Fruit fly (Drosophila melanogaster) whole organism, pupa: Measurements from ENCODE around the gene Clc.

Experiments used
- CG10348 ChIP-seq: fragments of 200-800 bp; sonication (Bioruptor generic); IDR thresholded peaks from 2 replicates; pipeline ENCODE4 v1.3.6; 2022; ENCODE audit warnings: missing biosample characterization, missing genetic modification characterization
- CG12605 ChIP-seq: fragments of 200-800 bp; sonication (Bioruptor generic); IDR thresholded peaks from 2 replicates; pipeline ENCODE4 v1.3.6; 2022; ENCODE audit warnings: missing biosample characterization, missing genetic modification characterization
- CG13204 ChIP-seq: fragments of 200-800 bp; sonication (Bioruptor generic); optimal IDR thresholded peaks from 2 replicates; lab custom pipeline; 2018; ENCODE audit warnings: missing biosample characterization, mild to moderate bottlenecking, missing genetic modification characterization, moderate library complexity
- CG14655 ChIP-seq: fragments of 200-800 bp; sonication (Bioruptor generic); optimal IDR thresholded peaks from 3 replicates; lab custom pipeline; 2017; ENCODE audit warnings: mild to moderate bottlenecking, missing biosample characterization, missing genetic modification reagents, missing genetic modification characterization
- CG15710 ChIP-seq: fragments of 200-800 bp; sonication (Bioruptor generic); optimal IDR thresholded peaks from 2 replicates; lab custom pipeline; 2018; ENCODE audit warnings: missing biosample characterization, mild to moderate bottlenecking, missing genetic modification characterization, moderate library complexity
- CG17806 ChIP-seq: fragments of 200-800 bp; sonication (Bioruptor generic); optimal IDR thresholded peaks from 2 replicates; lab custom pipeline; 2018; ENCODE audit warnings: missing biosample characterization, mild to moderate bottlenecking, missing genetic modification characterization, moderate library complexity
- CG32121 ChIP-seq: fragments of 200-800 bp; sonication (Bioruptor generic); IDR thresholded peaks from 2 replicates; pipeline ENCODE4 v1.3.6; 2022; ENCODE audit warnings: missing biosample characterization, missing genetic modification characterization
- CG34367 ChIP-seq: fragments of 200-800 bp; sonication (Bioruptor generic); optimal IDR thresholded peaks from 2 replicates; lab custom pipeline; 2018; ENCODE audit warnings: missing biosample characterization, mild to moderate bottlenecking, missing genetic modification characterization
- CG4496 ChIP-seq: fragments of 200-800 bp; sonication (Bioruptor generic); IDR thresholded peaks from 3 replicates; pipeline ENCODE4 v1.3.6; 2022; ENCODE audit warnings: missing biosample characterization, missing genetic modification characterization
- CG8159 ChIP-seq: fragments of 200-800 bp; sonication (Bioruptor generic); optimal IDR thresholded peaks from 3 replicates; lab custom pipeline; 2018; ENCODE audit warnings: missing biosample characterization, mild to moderate bottlenecking, missing genetic modification characterization, moderate library complexity
- CG8301 ChIP-seq: fragments of 200-800 bp; sonication (Bioruptor generic); optimal IDR thresholded peaks from 2 replicates; lab custom pipeline; 2018; ENCODE audit warnings: missing biosample characterization, mild to moderate bottlenecking, missing genetic modification characterization
- CG9948 ChIP-seq: fragments of 200-800 bp; sonication (Bioruptor generic); optimal IDR thresholded peaks from 2 replicates; lab custom pipeline; 2018; ENCODE audit warnings: missing biosample characterization, mild to moderate bottlenecking, missing genetic modification characterization, moderate library complexity
- D1 ChIP-seq: fragments of 200-800 bp; sonication (Bioruptor generic); optimal IDR thresholded peaks from 2 replicates; lab custom pipeline; 2018; ENCODE audit warnings: missing biosample characterization, mild to moderate bottlenecking, missing genetic modification characterization, moderate library complexity
- EcR ChIP-seq: fragments of 200-800 bp; sonication (Bioruptor generic); optimal IDR thresholded peaks from 3 replicates; lab custom pipeline; 2019; ENCODE audit warnings: missing biosample characterization, missing genetic modification characterization, mild to moderate bottlenecking, moderate library complexity, missing genetic modification reagents
- Ets98B ChIP-seq: fragments of 200-800 bp; sonication (Bioruptor generic); IDR thresholded peaks from 2 replicates; pipeline ENCODE4 v1.3.6; 2022; ENCODE audit warnings: missing biosample characterization, missing genetic modification characterization
- Pif1A ChIP-seq: fragments of 200-800 bp; sonication (Bioruptor generic); optimal IDR thresholded peaks from 3 replicates; lab custom pipeline; 2016; ENCODE audit warnings: missing biosample characterization, missing genetic modification characterization
- Pif1B ChIP-seq: fragments of 200-800 bp; sonication (Bioruptor generic); optimal IDR thresholded peaks from 3 replicates; lab custom pipeline; 2016; ENCODE audit warnings: missing biosample characterization, missing genetic modification characterization
- Snoo ChIP-seq: fragments of 200-800 bp; sonication (Bioruptor generic); optimal IDR thresholded peaks from 3 replicates; lab custom pipeline; 2017; ENCODE audit warnings: missing biosample characterization, mild to moderate bottlenecking, missing genetic modification characterization, inconsistent platforms
- fd96Ca ChIP-seq: fragments of 200-800 bp; sonication (Bioruptor generic); IDR thresholded peaks from 3 replicates; pipeline ENCODE4 v1.3.6; 2022; ENCODE audit warnings: missing biosample characterization, missing genetic modification characterization
- gl ChIP-seq: fragments of 200-800 bp; sonication (Bioruptor generic); optimal IDR thresholded peaks from 2 replicates; lab custom pipeline; 2018; ENCODE audit warnings: missing biosample characterization, mild to moderate bottlenecking, missing genetic modification characterization
- rn ChIP-seq: fragments of 200-800 bp; sonication (Bioruptor generic); IDR thresholded peaks from 2 replicates; pipeline ENCODE4 v1.3.6; 2022; ENCODE audit warnings: missing biosample characterization, missing genetic modification characterization

The Clc gene

dm6 chr3L:20230178-20230775 lies 10.6 kb upstream of the Clc start:
- TF ChIP-seq EcR (GFP tag; lab: Kevin White, UChicago) (peak; percentile 97), CG8159 (tag; lab: Kevin White, UChicago) (no peak)

dm6 chr3L:20231369-20231768 lies 9.5 kb upstream of the Clc start, which contains the start of gene CG13813:
TSS of gene CG13813 (plus strand) at chr3L:20231669.
- TF ChIP-seq EcR (GFP tag; lab: Kevin White, UChicago) (no peak), gl (tag; lab: Kevin White, UChicago) (no peak), Pif1A (GFP tag; lab: Kevin White, UChicago) (no peak), fd96Ca (no peak), CG12605 (GFP tag; lab: Robert Waterston, UW) (no peak), D1 (tag; lab: Kevin White, UChicago) (no peak), CG9948 (tag; lab: Kevin White, UChicago) (no peak), CG14655 (GFP tag; lab: Kevin White, UChicago) (no peak)

DNA sequence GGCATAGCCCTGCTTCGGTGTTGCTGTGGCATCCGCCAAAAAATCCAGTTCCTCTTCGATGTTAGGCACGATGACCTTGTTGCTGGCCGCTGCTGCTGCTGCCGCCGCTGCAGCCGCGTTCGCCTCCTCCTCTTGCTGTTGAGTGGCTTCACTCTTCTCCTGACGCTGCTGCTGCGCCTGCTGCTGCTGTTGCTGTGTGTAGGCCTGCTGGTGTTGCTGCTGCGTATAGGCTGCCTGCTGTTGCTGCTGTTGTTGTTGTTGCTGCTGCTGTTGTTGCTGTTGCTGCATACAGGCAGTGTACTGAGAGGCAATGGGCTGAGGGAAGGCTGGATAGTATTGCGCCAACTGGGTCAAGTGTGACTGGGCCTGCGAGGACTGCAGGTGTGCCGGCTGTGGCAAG lies 3.7 kb upstream of the Clc start:
- TF ChIP-seq gl (tag; lab: Kevin White, UChicago) = no peak
- no peak for TF ChIP-seq CG12605 (GFP tag; lab: Robert Waterston, UW)
- TF ChIP-seq CG8159 (tag; lab: Kevin White, UChicago) = no peak
- TF ChIP-seq CG14655 (GFP tag; lab: Kevin White, UChicago) = no peak
- no peak for TF ChIP-seq CG15710 (tag; lab: Kevin White, UChicago)
- no peak for TF ChIP-seq CG4496 (GFP tag; lab: Robert Waterston, UW)
- no peak for TF ChIP-seq Pif1B
- TF ChIP-seq CG9948 (tag; lab: Kevin White, UChicago) = no peak

- TF ChIP-seq CG4496 (GFP tag; lab: Robert Waterston, UW) (0 out of 3 replicates have a peak, but pooled peaks have one; percentile 7), CG15710 (tag; lab: Kevin White, UChicago) (no peak), EcR (GFP tag; lab: Kevin White, UChicago) (peak; percentile 21), gl (tag; lab: Kevin White, UChicago) (no peak), CG9948 (tag; lab: Kevin White, UChicago) (no peak), CG32121 (GFP tag; lab: Robert Waterston, UW) (0 out of 2 replicates have a peak, but pooled peaks have one; percentile 21)
- TF ChIP-seq, all 21 proteins: peak for 3
These were observed 514 bp downstream of the Clc start, which contains the start of the genes CG6951 and CG17233 for dm6 chr3L:20241163-20241970. TSS of gene CG6951 (plus strand) at chr3L:20241267. TSS of gene CG17233 (minus strand) at chr3L:20241903.

- TF ChIP-seq CG12605 (GFP tag; lab: Robert Waterston, UW) = no peak; the same call in none of the 2 replicates
- peak; percentile 19 for TF ChIP-seq CG17806 (tag; lab: Kevin White, UChicago)
- no peak for TF ChIP-seq EcR (GFP tag; lab: Kevin White, UChicago)
- no peak for TF ChIP-seq gl (tag; lab: Kevin White, UChicago)
- TF ChIP-seq Pif1B = peak; percentile 39
- no peak for TF ChIP-seq CG13204
- peak; percentile 53 for TF ChIP-seq CG8159 (tag; lab: Kevin White, UChicago)
- TF ChIP-seq rn (GFP tag; lab: Robert Waterston, UW) = 0 out of 2 replicates have a peak, but pooled peaks have one; percentile 10
- TF ChIP-seq Pif1A (GFP tag; lab: Kevin White, UChicago) = no peak
- no peak for TF ChIP-seq D1 (tag; lab: Kevin White, UChicago)
- TF ChIP-seq Snoo (tag; lab: Kevin White, UChicago) = peak; percentile 45
- TF ChIP-seq CG34367 (tag; lab: Kevin White, UChicago) = peak; percentile 29
- TF ChIP-seq CG10348 (GFP tag; lab: Robert Waterston, UW) = no peak
- peak; percentile 81 for TF ChIP-seq CG4496 (GFP tag; lab: Robert Waterston, UW)
- peak; percentile 47 for TF ChIP-seq CG9948 (tag; lab: Kevin White, UChicago)
- peak; percentile 50; the same call in 1 of the 2 replicates for TF ChIP-seq Ets98B (GFP tag; lab: Robert Waterston, UW)
- peak; percentile 15 for TF ChIP-seq CG8301 (tag; lab: Kevin White, UChicago)
- TF ChIP-seq CG14655 (GFP tag; lab: Kevin White, UChicago) = no peak
- peak; percentile 61; the same call in 1 of the 2 replicates for TF ChIP-seq CG32121 (GFP tag; lab: Robert Waterston, UW)
- TF ChIP-seq fd96Ca = no peak
- TF ChIP-seq CG15710 (tag; lab: Kevin White, UChicago) = peak; percentile 48
These were observed 1.4 kb downstream of the Clc start for dm6 chr3L:20241987-20242982.
